Fruit fly (Drosophila melanogaster): Measurements from ENCODE around the gene klar.
A peak's percentile ranks its signal among the peaks of the same experiment; 100 is the strongest.

The klar gene

dm6 chr3L:516948-517599 is 23.3 kb downstream of the klar start (continued):
- TF ChIP-seq CG7368 (GFP tag; optimal IDR thresholded peaks at IDR 0.05) (no peak), CG1621 (tag; optimal IDR thresholded peaks at IDR 0.05) (no peak), fd85E (GFP tag; optimal IDR thresholded peaks at IDR 0.05) (no peak), OdsH (GFP tag; optimal IDR thresholded peaks at IDR 0.05) (peak; percentile 52), dac (GFP tag; optimal IDR thresholded peaks at IDR 0.05) (peak; percentile 59), CG3919 (GFP tag; optimal IDR thresholded peaks at IDR 0.05) (no peak), dsx (GFP tag; optimal IDR thresholded peaks at IDR 0.05; ENCODE audit: poor library complexity, severe bottlenecking) (no peak), CG11294 (GFP tag; IDR thresholded peaks at IDR 0.05) (0 out of 2 replicates have a peak, but pooled peaks have one; percentile 15)

DNA sequence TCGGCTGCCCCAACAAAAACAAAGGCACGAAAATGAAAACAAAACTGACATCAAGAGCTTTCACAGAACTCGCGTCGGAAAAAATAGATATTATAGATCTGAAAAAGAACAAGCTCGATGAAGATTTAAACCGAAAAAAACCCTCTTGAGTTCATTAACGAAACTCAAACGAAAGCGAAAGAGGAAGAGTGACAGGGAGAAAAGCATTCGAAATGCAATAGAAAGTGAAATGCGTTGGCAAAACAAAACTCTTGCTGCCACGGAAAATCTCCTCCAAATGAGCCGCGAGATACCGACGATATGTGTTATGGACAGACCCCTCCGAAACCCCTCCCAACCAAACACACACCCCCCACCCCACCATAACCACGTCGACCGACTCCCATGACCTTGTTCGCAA is 23.9 kb downstream of the klar start:
- TF ChIP-seq vri (GFP tag; optimal IDR thresholded peaks at IDR 0.05) (no peak), Ets21C (GFP tag; optimal IDR thresholded peaks at IDR 0.05) (no peak), Sox102F (GFP tag; optimal IDR thresholded peaks at IDR 0.05) (no peak), fd59A (GFP tag; optimal IDR thresholded peaks at IDR 0.05) (no peak), CG6163 (GFP tag; IDR thresholded peaks at IDR 0.05) (no peak), OdsH (GFP tag; optimal IDR thresholded peaks at IDR 0.05) (no peak), CG8119 (GFP tag; IDR thresholded peaks at IDR 0.05) (no peak), Eip75B (GFP tag; optimal IDR thresholded peaks at IDR 0.05) (no peak), CG10669 (GFP tag; optimal IDR thresholded peaks at IDR 0.05) (no peak), Sox15 (GFP tag; optimal IDR thresholded peaks at IDR 0.05) (no peak), Smox (GFP tag; optimal IDR thresholded peaks at IDR 0.05) (no peak), CG10631 (GFP tag; optimal IDR thresholded peaks at IDR 0.05) (no peak), achi (GFP tag; optimal IDR thresholded peaks at IDR 0.05) (no peak), salr (GFP tag; optimal IDR thresholded peaks at IDR 0.05) (no peak), CG7368 (GFP tag; optimal IDR thresholded peaks at IDR 0.05) (no peak)

dm6 chr3L:515614-516013 is 24.8 kb downstream of the klar start:
- TF ChIP-seq eg (GFP tag; IDR thresholded peaks at IDR 0.05) (0 out of 3 replicates have a peak, but pooled peaks have one; percentile 16), vri (GFP tag; optimal IDR thresholded peaks at IDR 0.05) (no peak), CG6854 (GFP tag; optimal IDR thresholded peaks at IDR 0.05) (peak; percentile 16)

DNA sequence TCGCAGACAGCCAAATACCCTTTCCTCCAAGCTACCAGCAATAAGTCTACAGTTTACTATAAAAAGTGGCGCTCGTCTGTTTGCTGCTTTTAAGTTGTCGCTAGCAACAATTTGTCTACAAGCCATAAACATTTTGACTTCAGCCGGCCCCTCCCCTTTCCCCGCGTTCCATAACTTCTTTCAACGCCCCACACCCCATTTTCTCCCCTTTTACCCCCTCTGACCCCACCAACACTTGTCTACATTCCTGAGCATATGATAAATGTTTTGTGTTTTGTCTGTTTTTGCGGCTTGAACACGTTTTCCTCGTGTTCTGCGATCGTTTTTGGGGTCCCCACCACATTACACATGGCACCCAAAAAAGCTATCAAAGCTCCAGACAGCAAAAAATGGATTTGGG is 26.8 kb downstream of the klar start:
- TF ChIP-seq Sox15 (GFP tag; optimal IDR thresholded peaks at IDR 0.05): no peak
- TF ChIP-seq CG10669 (GFP tag; optimal IDR thresholded peaks at IDR 0.05): no peak
- no peak for TF ChIP-seq CG34406 (GFP tag; optimal IDR thresholded peaks at IDR 0.05)
- TF ChIP-seq Eip75B (GFP tag; optimal IDR thresholded peaks at IDR 0.05): no peak
- no peak for TF ChIP-seq CG16779 (tag; optimal IDR thresholded peaks at IDR 0.05)
- no peak for TF ChIP-seq Sox14 (GFP tag; optimal IDR thresholded peaks at IDR 0.05)
- no peak for TF ChIP-seq fkh (GFP tag; optimal IDR thresholded peaks at IDR 0.05)
- TF ChIP-seq Eip78C (GFP tag): no peak
- TF ChIP-seq Ets21C (GFP tag; optimal IDR thresholded peaks at IDR 0.05): no peak
- TF ChIP-seq Smox (GFP tag; optimal IDR thresholded peaks at IDR 0.05): no peak
- no peak for TF ChIP-seq dsx (GFP tag; optimal IDR thresholded peaks at IDR 0.05; ENCODE audit: poor library complexity, severe bottlenecking)
- no peak for TF ChIP-seq svp (GFP tag)
- TF ChIP-seq dac (GFP tag; optimal IDR thresholded peaks at IDR 0.05): no peak
- no peak for TF ChIP-seq Sox102F (GFP tag; optimal IDR thresholded peaks at IDR 0.05)
- no peak for TF ChIP-seq Eip93F (GFP tag; optimal IDR thresholded peaks at IDR 0.05)
- no peak for TF ChIP-seq OdsH (GFP tag; optimal IDR thresholded peaks at IDR 0.05)
- no peak for TF ChIP-seq CG8119 (GFP tag; IDR thresholded peaks at IDR 0.05)
- TF ChIP-seq acj6 (GFP tag; optimal IDR thresholded peaks at IDR 0.05): no peak
- TF ChIP-seq net (GFP tag; optimal IDR thresholded peaks at IDR 0.05): no peak
- TF ChIP-seq esn (GFP tag; optimal IDR thresholded peaks at IDR 0.05): no peak

dm6 chr3L:511755-512209 is 28.6 kb downstream of the klar start:
- TF ChIP-seq CG15336 (GFP tag; IDR thresholded peaks at IDR 0.05) (peak; percentile 30; the same call in 1 of the 2 replicates), ss (GFP tag; optimal IDR thresholded peaks at IDR 0.05) (no peak), esn (GFP tag; optimal IDR thresholded peaks at IDR 0.05) (peak; percentile 63), CG6808 (GFP tag; optimal IDR thresholded peaks at IDR 0.05) (no peak), Lpt (GFP tag; optimal IDR thresholded peaks at IDR 0.05) (no peak), CG6792 (GFP tag; optimal IDR thresholded peaks at IDR 0.05) (no peak), Hr4 (GFP tag; optimal IDR thresholded peaks at IDR 0.05) (no peak), CG32006 (GFP tag; optimal IDR thresholded peaks at IDR 0.05) (no peak), Met (GFP tag; optimal IDR thresholded peaks at IDR 0.05) (peak; percentile 64), acj6 (GFP tag; optimal IDR thresholded peaks at IDR 0.05) (no peak), CG8119 (GFP tag; IDR thresholded peaks at IDR 0.05) (no peak), Hr39 (GFP tag; optimal IDR thresholded peaks at IDR 0.05) (peak; percentile 22), CG8632 (GFP tag; optimal IDR thresholded peaks at IDR 0.05) (no peak), CG9139 (GFP tag; optimal IDR thresholded peaks at IDR 0.05) (no peak), CG16779 (tag; optimal IDR thresholded peaks at IDR 0.05) (no peak)

All from whole organism, prepupa.